Worm (Caenorhabditis elegans): ENCODE results near the gene syx-16.
A peak's percentile ranks its signal among the peaks of the same experiment; 100 is the strongest.

syx-16 gene

DNA sequence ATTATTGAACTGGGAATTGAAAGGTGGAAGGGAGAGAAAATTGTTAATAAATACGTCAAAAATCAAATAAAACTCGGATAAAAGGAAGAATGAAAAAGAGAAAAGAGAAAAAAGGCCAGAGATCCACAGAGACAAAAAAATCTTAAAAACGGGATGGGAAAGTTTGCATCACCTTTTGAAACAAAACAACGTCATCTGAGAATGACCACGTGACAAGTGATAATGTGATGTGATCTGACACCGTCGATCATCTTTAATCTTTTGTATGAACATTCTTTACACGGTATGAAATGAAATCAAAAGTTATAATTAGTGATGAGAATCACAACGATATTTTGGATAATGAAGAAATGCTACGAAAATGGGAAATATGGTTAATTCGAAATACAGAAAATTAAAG lies 43.2 kb downstream of the syx-16 start:
- TF ChIP-seq ceh-36 (tag; optimal IDR thresholded peaks at IDR 0.05) (no peak), scrt-1 (GFP tag; IDR thresholded peaks at IDR 0.05) (no peak), tbx-11 (GFP tag; IDR thresholded peaks at IDR 0.05) (no peak)

DNA sequence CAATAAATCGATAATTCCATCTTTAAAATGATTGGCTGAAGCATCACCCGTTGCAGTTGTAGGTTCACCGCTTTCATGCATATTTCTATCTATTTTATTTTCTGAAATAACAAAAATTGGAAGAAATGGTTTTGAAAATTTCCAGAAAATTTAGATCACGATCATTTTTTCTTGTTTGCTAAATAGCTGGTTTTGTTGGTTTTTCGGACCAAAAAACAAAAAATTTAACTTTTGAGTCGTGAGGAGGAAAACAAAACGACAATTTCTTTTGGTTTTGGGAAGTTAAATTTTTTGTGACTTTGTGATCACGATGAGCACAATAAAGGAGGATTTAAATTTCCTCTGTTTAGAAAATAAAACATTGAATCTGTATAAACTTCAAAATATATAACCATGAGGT lies 43.7 kb downstream of the syx-16 start, which contains the start of gene T10F2.2:
T10F2.2 (minus strand) TSS at position 101 of the 400 bp plus-strand sequence.
- peak; percentile 35 for TF ChIP-seq ama-1 (optimal IDR thresholded peaks at IDR 0.05)
- TF ChIP-seq F13C5.2 (tag; optimal IDR thresholded peaks at IDR 0.05), result no peak

DNA sequence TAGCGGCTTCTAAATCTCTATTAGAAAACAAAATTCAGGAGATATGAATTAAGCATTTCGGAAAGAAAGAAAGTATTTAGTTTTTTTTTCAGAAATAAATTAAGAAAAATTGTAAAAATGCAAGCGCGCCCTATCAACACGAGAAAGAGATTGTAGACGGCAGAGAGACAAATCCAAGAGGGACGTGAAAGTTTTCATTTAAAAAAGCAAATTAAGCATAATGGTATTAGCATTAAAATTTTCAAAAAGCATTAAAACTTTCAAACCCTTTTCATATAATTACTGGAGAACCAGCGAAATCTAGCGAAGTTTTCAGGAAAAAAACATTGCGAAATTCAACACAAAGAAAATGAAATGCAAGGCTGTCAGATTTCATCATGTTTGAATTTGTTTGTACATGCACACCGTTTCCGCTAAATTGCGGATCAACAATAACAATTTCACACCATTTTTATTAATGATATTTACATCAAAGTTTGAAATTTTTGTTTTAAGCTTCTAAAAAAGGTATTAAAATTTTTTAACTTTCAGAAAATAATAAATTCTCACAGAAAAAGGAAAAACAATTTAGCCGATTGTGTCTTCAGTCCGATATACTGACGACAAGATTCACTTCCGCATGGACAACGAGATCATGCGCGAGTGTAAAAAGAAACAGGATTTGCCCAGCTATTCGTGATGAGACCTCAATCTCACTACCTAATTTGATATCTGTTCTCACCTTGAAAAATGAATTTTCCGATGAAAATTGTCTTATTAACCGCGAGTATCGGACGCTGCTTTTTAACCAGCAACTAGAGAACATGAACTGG lies 45.9 kb downstream of the syx-16 start, which contains the start of gene gars-1:
gars-1 (minus strand) TSS at position 808 of the 812 bp plus-strand sequence.
- no peak for TF ChIP-seq tbx-37 (GFP tag; conservative IDR thresholded peaks at IDR 0.05)
- TF ChIP-seq F13C5.2 (tag; optimal IDR thresholded peaks at IDR 0.05), result no peak
- TF ChIP-seq ceh-13 (GFP tag; optimal IDR thresholded peaks at IDR 0.05), result no peak
- TF ChIP-seq B0310.2 (tag; optimal IDR thresholded peaks at IDR 0.05), result no peak
- no peak for TF ChIP-seq ceh-36 (tag; optimal IDR thresholded peaks at IDR 0.05)
- TF ChIP-seq tbx-11 (GFP tag; IDR thresholded peaks at IDR 0.05), result no peak
- TF ChIP-seq aly-1 (tag; optimal IDR thresholded peaks at IDR 0.05), result no peak
- no peak for TF ChIP-seq hnd-1 (tag; optimal IDR thresholded peaks at IDR 0.05)
- no peak for TF ChIP-seq hmbx-1 (tag; optimal IDR thresholded peaks at IDR 0.05)
- TF ChIP-seq scrt-1 (GFP tag; IDR thresholded peaks at IDR 0.05), result no peak
- no peak for TF ChIP-seq ets-7 (tag; optimal IDR thresholded peaks at IDR 0.05)
- TF ChIP-seq tra-4 (tag; optimal IDR thresholded peaks at IDR 0.05), result no peak
- no peak for TF ChIP-seq ama-1 (optimal IDR thresholded peaks at IDR 0.05)
- TF ChIP-seq hmg-4 (GFP tag; optimal IDR thresholded peaks at IDR 0.05), result no peak
- no peak for TF ChIP-seq sea-1 (GFP tag; conservative IDR thresholded peaks at IDR 0.05)
- no peak for TF ChIP-seq pes-1 (GFP tag; IDR thresholded peaks at IDR 0.05)

DNA sequence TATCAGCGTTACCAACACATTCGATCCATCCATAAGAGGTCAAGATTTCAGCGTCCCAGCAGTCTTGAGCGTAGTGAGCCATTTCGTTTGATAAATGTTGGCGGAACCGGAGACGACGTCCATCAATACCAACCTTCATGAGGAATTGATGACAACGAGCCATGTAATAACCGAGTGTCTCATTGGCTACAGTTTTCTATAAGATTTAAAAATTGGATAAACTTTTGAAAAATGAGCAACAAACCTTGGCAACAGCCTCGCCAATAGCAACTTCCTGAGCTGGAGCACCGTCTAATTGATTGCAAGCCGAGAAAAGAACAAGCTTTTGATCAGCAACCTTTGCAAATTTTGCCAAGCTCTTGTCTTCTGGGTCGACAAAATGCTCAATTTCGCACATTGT lies 48.1 kb downstream of the syx-16 start:
- TF ChIP-seq hmg-4 (GFP tag; optimal IDR thresholded peaks at IDR 0.05) (no peak), B0310.2 (tag; optimal IDR thresholded peaks at IDR 0.05) (no peak), pes-1 (GFP tag; IDR thresholded peaks at IDR 0.05) (no peak), ceh-13 (GFP tag; optimal IDR thresholded peaks at IDR 0.05) (no peak)

DNA sequence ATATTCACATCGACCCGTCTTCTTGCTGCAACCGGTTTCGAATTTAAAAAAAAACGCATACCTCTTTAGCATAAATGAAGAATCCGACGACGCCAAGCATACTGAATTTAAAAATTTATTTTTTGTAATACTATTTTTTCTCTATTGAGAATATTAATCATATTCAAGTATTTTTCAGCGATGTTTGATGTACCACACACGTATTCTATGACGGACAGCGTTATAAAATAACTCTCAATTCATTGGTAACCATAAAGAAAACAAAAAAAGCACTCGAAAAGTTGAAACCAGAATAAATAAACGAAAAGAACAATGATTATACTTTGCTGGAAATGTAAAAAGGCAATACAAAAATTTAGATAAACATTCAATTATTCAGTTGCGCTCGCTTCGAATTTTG lies 49.4 kb downstream of the syx-16 start, which contains the start of gene T10F2.5:
T10F2.5 (minus strand) TSS at position 101 of the 400 bp plus-strand sequence.
- no peak for TF ChIP-seq tra-4 (tag; optimal IDR thresholded peaks at IDR 0.05)
- no peak for TF ChIP-seq F13C5.2 (tag; optimal IDR thresholded peaks at IDR 0.05)
- no peak for TF ChIP-seq aly-1 (tag; optimal IDR thresholded peaks at IDR 0.05)
- TF ChIP-seq ceh-13 (GFP tag; optimal IDR thresholded peaks at IDR 0.05), result no peak
- no peak for TF ChIP-seq hmg-4 (GFP tag; optimal IDR thresholded peaks at IDR 0.05)
- no peak for TF ChIP-seq pes-1 (GFP tag; IDR thresholded peaks at IDR 0.05)
- no peak for TF ChIP-seq tbx-11 (GFP tag; IDR thresholded peaks at IDR 0.05)
- no peak for TF ChIP-seq scrt-1 (GFP tag; IDR thresholded peaks at IDR 0.05)
- no peak for TF ChIP-seq hmbx-1 (tag; optimal IDR thresholded peaks at IDR 0.05)
- no peak for TF ChIP-seq ama-1 (optimal IDR thresholded peaks at IDR 0.05)
- TF ChIP-seq sea-1 (GFP tag; conservative IDR thresholded peaks at IDR 0.05), result no peak
- TF ChIP-seq flt-1 (GFP tag; IDR thresholded peaks at IDR 0.05), result no peak
- TF ChIP-seq ets-7 (tag; optimal IDR thresholded peaks at IDR 0.05), result no peak
- no peak for TF ChIP-seq ceh-36 (tag; optimal IDR thresholded peaks at IDR 0.05)
- TF ChIP-seq hnd-1 (tag; optimal IDR thresholded peaks at IDR 0.05), result no peak
- TF ChIP-seq B0310.2 (tag; optimal IDR thresholded peaks at IDR 0.05), result no peak

DNA sequence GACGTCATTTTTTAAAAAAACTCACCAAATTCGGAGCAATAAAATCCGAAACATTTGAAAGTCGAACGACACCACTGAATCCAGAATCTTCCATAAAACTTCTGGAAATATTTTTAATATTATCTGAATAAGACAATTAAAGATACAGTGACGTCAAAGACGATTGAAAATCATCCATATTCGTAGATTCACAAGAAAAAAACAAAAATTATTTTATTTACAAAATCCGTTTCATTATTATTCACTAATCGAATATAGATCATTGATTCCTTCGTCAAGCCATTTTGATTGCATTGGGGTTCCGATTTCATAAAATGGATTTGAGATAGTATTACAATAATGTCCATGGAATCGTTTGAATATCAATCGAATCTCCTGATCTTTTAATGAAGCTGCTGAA lies 50.2 kb downstream of the syx-16 start, which contains the start of gene oxy-4:
oxy-4 (minus strand) TSS at position 101 of the 400 bp plus-strand sequence.
- TF ChIP-seq tra-4 (tag; optimal IDR thresholded peaks at IDR 0.05) (no peak), aly-1 (tag; optimal IDR thresholded peaks at IDR 0.05) (no peak), hmg-4 (GFP tag; optimal IDR thresholded peaks at IDR 0.05) (no peak), pes-1 (GFP tag; IDR thresholded peaks at IDR 0.05) (no peak), ama-1 (optimal IDR thresholded peaks at IDR 0.05) (no peak), ceh-36 (tag; optimal IDR thresholded peaks at IDR 0.05) (no peak), scrt-1 (GFP tag; IDR thresholded peaks at IDR 0.05) (no peak), ets-7 (tag; optimal IDR thresholded peaks at IDR 0.05) (no peak), B0310.2 (tag; optimal IDR thresholded peaks at IDR 0.05) (no peak), F13C5.2 (tag; optimal IDR thresholded peaks at IDR 0.05) (no peak), sea-1 (GFP tag; conservative IDR thresholded peaks at IDR 0.05) (no peak), tbx-11 (GFP tag; IDR thresholded peaks at IDR 0.05) (no peak), hnd-1 (tag; optimal IDR thresholded peaks at IDR 0.05) (no peak), ceh-13 (GFP tag; optimal IDR thresholded peaks at IDR 0.05) (no peak), hmbx-1 (tag; optimal IDR thresholded peaks at IDR 0.05) (no peak), tbx-37 (GFP tag; conservative IDR thresholded peaks at IDR 0.05) (no peak), flt-1 (GFP tag; IDR thresholded peaks at IDR 0.05) (no peak)

Measured in whole organism, early embryonic.